Worm (Caenorhabditis elegans): ENCODE data around the gene srw-66.

The srw-66 gene

ce11 chrII:1320412-1320811 lies 48.7 kb upstream of the srw-66 start (continued):
- peak; percentile 5 for TF ChIP-seq elt-1 (tag; optimal IDR thresholded peaks at IDR 0.05)

- TF ChIP-seq unc-39 (tag; optimal IDR thresholded peaks at IDR 0.05) = no peak
- TF ChIP-seq blmp-1 (tag; optimal IDR thresholded peaks at IDR 0.05; ENCODE audit: insufficient read depth) = peak; percentile 29
- no peak for TF ChIP-seq nhr-10 (tag; optimal IDR thresholded peaks at IDR 0.05)
- TF ChIP-seq fos-1 (tag; optimal IDR thresholded peaks at IDR 0.05) = peak; percentile 28
- TF ChIP-seq nhr-23 (tag; optimal IDR thresholded peaks at IDR 0.05) = no peak
Observed at ce11 chrII:1315245-1315644, 43.5 kb upstream of the srw-66 start.

ce11 chrII:1309892-1310516 lies 38.3 kb upstream of the srw-66 start, which contains the start of the genes alh-6 and fcho-1:
Gene alh-6, minus strand, starts transcription at chrII:1310133.
Gene fcho-1, plus strand, starts transcription at chrII:1310515.
- TF ChIP-seq skn-1 (tag; optimal IDR thresholded peaks at IDR 0.05) (no peak), crh-2 (tag; optimal IDR thresholded peaks at IDR 0.05) (peak; percentile 1), lsy-2 (tag; optimal IDR thresholded peaks at IDR 0.05) (peak in 1 of 2 experiments; percentile 47), nhr-6 (tag; optimal IDR thresholded peaks at IDR 0.05) (no peak), C34F6.9 (tag; optimal IDR thresholded peaks at IDR 0.05) (peak; percentile 31), nhr-25 (tag; optimal IDR thresholded peaks at IDR 0.05) (no peak), mdl-1 (tag; optimal IDR thresholded peaks at IDR 0.05) (no peak), unc-55 (GFP tag; optimal IDR thresholded peaks at IDR 0.05) (peak; percentile 49), lin-13 (GFP tag; optimal IDR thresholded peaks at IDR 0.05) (peak; percentile 1), F13H6.1 (tag; optimal IDR thresholded peaks at IDR 0.05) (peak; percentile 17)

- no peak for TF ChIP-seq nhr-23 (tag; optimal IDR thresholded peaks at IDR 0.05)
- TF ChIP-seq peb-1 (tag; optimal IDR thresholded peaks at IDR 0.05) = no peak
- TF ChIP-seq elt-1 (tag; optimal IDR thresholded peaks at IDR 0.05) = no peak
Observed at ce11 chrII:1306550-1306949, 34.8 kb upstream of the srw-66 start.

ce11 chrII:1306036-1306435 lies 34.3 kb upstream of the srw-66 start, which contains the start of gene emc-2:
Gene emc-2, minus strand, starts transcription at chrII:1306136.
- TF ChIP-seq aly-2 (tag; optimal IDR thresholded peaks at IDR 0.05) = no peak
- TF ChIP-seq mbf-1 (tag; optimal IDR thresholded peaks at IDR 0.05) = no peak
- no peak for TF ChIP-seq peb-1 (tag; optimal IDR thresholded peaks at IDR 0.05)

- TF ChIP-seq sem-4 (tag; optimal IDR thresholded peaks at IDR 0.05) (no peak), blmp-1 (tag; optimal IDR thresholded peaks at IDR 0.05; ENCODE audit: insufficient read depth) (no peak), nhr-77 (tag; optimal IDR thresholded peaks at IDR 0.05) (no peak), R02D3.7 (tag; optimal IDR thresholded peaks at IDR 0.05) (no peak), gmeb-1 (tag; optimal IDR thresholded peaks at IDR 0.05) (no peak), unc-55 (GFP tag; optimal IDR thresholded peaks at IDR 0.05) (no peak), egl-27 (tag; optimal IDR thresholded peaks at IDR 0.05) (no peak)
Observed at ce11 chrII:1301554-1301953, 29.8 kb upstream of the srw-66 start, which contains the start of gene glb-31. Gene glb-31, minus strand, starts transcription at chrII:1301654.

- TF ChIP-seq nhr-21 (tag; optimal IDR thresholded peaks at IDR 0.05) (no peak), mbf-1 (tag; optimal IDR thresholded peaks at IDR 0.05) (no peak), nhr-11 (tag; optimal IDR thresholded peaks at IDR 0.05) (no peak), ama-1 (optimal IDR thresholded peaks at IDR 0.05) (no peak), nhr-6 (tag; optimal IDR thresholded peaks at IDR 0.05) (no peak), sma-9 (GFP tag; optimal IDR thresholded peaks at IDR 0.05) (no peak), sma-9 (tag; optimal IDR thresholded peaks at IDR 0.05) (no peak), lin-13 (GFP tag; optimal IDR thresholded peaks at IDR 0.05) (no peak), ceh-16 (tag; optimal IDR thresholded peaks at IDR 0.05) (no peak), nhr-10 (tag; optimal IDR thresholded peaks at IDR 0.05) (no peak), egl-27 (tag; optimal IDR thresholded peaks at IDR 0.05) (no peak), elt-3 (tag; optimal IDR thresholded peaks at IDR 0.05) (no peak), mab-5 (tag; optimal IDR thresholded peaks at IDR 0.05) (no peak), nhr-77 (tag; optimal IDR thresholded peaks at IDR 0.05) (no peak), nhr-129 (tag; optimal IDR thresholded peaks at IDR 0.05) (no peak), alr-1 (tag; optimal IDR thresholded peaks at IDR 0.05) (no peak), unc-39 (tag; optimal IDR thresholded peaks at IDR 0.05) (no peak), unc-55 (GFP tag; optimal IDR thresholded peaks at IDR 0.05) (no peak), gmeb-1 (tag; optimal IDR thresholded peaks at IDR 0.05) (no peak), sem-4 (tag; optimal IDR thresholded peaks at IDR 0.05) (no peak)
Observed at ce11 chrII:1298169-1298568, 26.5 kb upstream of the srw-66 start, which contains the start of gene Y57G7A.1. Gene Y57G7A.1, plus strand, starts transcription at chrII:1298469.
